Worm (Caenorhabditis elegans): ENCODE measurements around the gene nlp-71.

DNA sequence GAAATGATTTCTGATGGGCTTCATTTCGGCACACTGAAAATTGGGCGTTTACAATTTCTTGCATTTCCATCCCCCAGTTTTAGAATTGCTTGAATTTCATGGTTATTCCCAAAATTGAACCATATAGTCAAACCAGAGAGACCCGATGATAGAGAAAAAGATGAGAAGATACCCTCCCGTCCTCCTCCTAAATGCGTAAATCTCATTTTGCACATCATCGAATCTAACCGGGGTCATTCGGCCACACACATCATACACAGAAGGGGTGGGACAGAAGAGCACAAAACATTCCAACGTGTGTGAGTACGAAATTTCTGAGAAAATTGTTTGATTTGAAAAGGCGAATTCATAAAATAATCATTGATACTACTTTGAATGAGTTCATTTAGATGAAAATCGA, 49.8 kb downstream of the nlp-71 start:
- TF ChIP-seq ama-1 (optimal IDR thresholded peaks at IDR 0.05) (no peak), B0310.2 (tag; optimal IDR thresholded peaks at IDR 0.05) (no peak)

Data from whole organism, early embryonic.